Worm (Caenorhabditis elegans) whole organism, late embryonic: Measurements from ENCODE around the gene tag-153.

Source experiments
- C08G9.2 ChIP-seq: sonication (generic microtip); optimal IDR thresholded peaks from 2 replicates; lab custom pipeline; 2016; ENCODE audit warnings: mild to moderate bottlenecking, missing genetic modification characterization, moderate library complexity, missing compliant biosample characterization
- C38D4.7 ChIP-seq: fragments of 200-800 bp; sonication (Bioruptor generic); optimal IDR thresholded peaks from 2 replicates; lab custom pipeline; 2018; ENCODE audit warnings: mild to moderate bottlenecking, missing genetic modification characterization, moderate library complexity, missing compliant biosample characterization
- F13H6.1 ChIP-seq: sonication (generic microtip); optimal IDR thresholded peaks from 2 replicates; lab custom pipeline; 2016; ENCODE audit warnings: missing genetic modification characterization, missing compliant biosample characterization
- ama-1 ChIP-seq: fragments of 150-350 bp; optimal IDR thresholded peaks from 2 replicates; lab custom pipeline; 2014
- ceh-14 ChIP-seq: sonication (generic microtip); optimal IDR thresholded peaks from 2 replicates; lab custom pipeline; 2016; ENCODE audit warnings: missing genotype, missing genetic modification characterization, missing compliant biosample characterization
- ceh-18 ChIP-seq: sonication (generic microtip); optimal IDR thresholded peaks from 2 replicates; lab custom pipeline; 2016; ENCODE audit warnings: missing genetic modification characterization, missing compliant biosample characterization
- ceh-19 ChIP-seq: fragments of 200-800 bp; sonication (Bioruptor generic); optimal IDR thresholded peaks from 2 replicates; lab custom pipeline; 2018; ENCODE audit warnings: mild to moderate bottlenecking, missing genetic modification characterization, missing compliant biosample characterization
- ceh-2 ChIP-seq: sonication (generic microtip); optimal IDR thresholded peaks from 2 replicates; lab custom pipeline; 2016; ENCODE audit warnings: missing genotype, missing genetic modification characterization, missing compliant biosample characterization
- ceh-22 ChIP-seq: sonication (generic microtip); optimal IDR thresholded peaks from 2 replicates; lab custom pipeline; 2017; ENCODE audit warnings: missing biosample characterization, missing genetic modification characterization
- ceh-24 ChIP-seq: sonication (generic microtip); optimal IDR thresholded peaks from 2 replicates; lab custom pipeline; 2016; ENCODE audit warnings: mild to moderate bottlenecking, missing genetic modification characterization, missing compliant biosample characterization
- ceh-31 ChIP-seq: sonication (generic microtip); optimal IDR thresholded peaks from 2 replicates; lab custom pipeline; 2016; ENCODE audit warnings: missing genetic modification characterization, missing compliant biosample characterization
- ceh-34 ChIP-seq: sonication (generic microtip); optimal IDR thresholded peaks from 2 replicates; lab custom pipeline; 2016; ENCODE audit warnings: mild to moderate bottlenecking, missing genetic modification characterization, missing compliant biosample characterization
- ceh-6 ChIP-seq: fragments of 200-800 bp; sonication (Bioruptor generic); optimal IDR thresholded peaks from 2 replicates; lab custom pipeline; 2018; ENCODE audit warnings: mild to moderate bottlenecking, missing genetic modification characterization, missing compliant biosample characterization
- che-1 ChIP-seq: sonication (generic microtip); optimal IDR thresholded peaks from 2 replicates; lab custom pipeline; 2016; ENCODE audit warnings: mild to moderate bottlenecking, missing genetic modification characterization, missing compliant biosample characterization
- fax-1 ChIP-seq: sonication (generic microtip); optimal IDR thresholded peaks from 2 replicates; lab custom pipeline; 2016; ENCODE audit warnings: missing genotype, missing genetic modification characterization, missing compliant biosample characterization
- fkh-10 ChIP-seq: fragments of 150-350 bp; optimal IDR thresholded peaks from 2 replicates; lab custom pipeline; 2014; ENCODE audit warnings: missing biosample characterization, missing genetic modification reagents, missing genetic modification characterization
- gmeb-2 ChIP-seq: sonication (generic microtip); optimal IDR thresholded peaks from 2 replicates; lab custom pipeline; 2016; ENCODE audit warnings: missing genetic modification characterization, inconsistent platforms, missing compliant biosample characterization
- hlh-15 ChIP-seq: sonication (generic microtip); optimal IDR thresholded peaks from 2 replicates; lab custom pipeline; 2016; ENCODE audit warnings: missing genetic modification characterization, missing compliant biosample characterization
- hlh-30 ChIP-seq: sonication (generic microtip); optimal IDR thresholded peaks from 2 replicates; lab custom pipeline; 2017; ENCODE audit warnings: antibody characterized with exemption, missing genetic modification characterization, missing compliant biosample characterization; ENCODE audit not compliant: insufficient read depth
- lin-11 ChIP-seq: fragments of 200-800 bp; sonication (Bioruptor generic); optimal IDR thresholded peaks from 2 replicates; lab custom pipeline; 2018; ENCODE audit warnings: mild to moderate bottlenecking, missing genetic modification characterization, missing compliant biosample characterization
- madf-2 ChIP-seq: sonication (generic microtip); optimal IDR thresholded peaks from 2 replicates; lab custom pipeline; 2017; ENCODE audit warnings: missing genetic modification characterization, missing compliant biosample characterization
- mec-3 ChIP-seq: sonication (generic microtip); optimal IDR thresholded peaks from 2 replicates; lab custom pipeline; 2016; ENCODE audit warnings: borderline replicate concordance, missing genetic modification characterization, missing compliant biosample characterization
- nfya-1 ChIP-seq: sonication (generic microtip); optimal IDR thresholded peaks from 2 replicates; lab custom pipeline; 2017; ENCODE audit warnings: missing genetic modification characterization, mild to moderate bottlenecking, missing compliant biosample characterization, antibody characterized with exemption, moderate library complexity
- nhr-232 ChIP-seq: sonication (generic microtip); optimal IDR thresholded peaks from 2 replicates; lab custom pipeline; 2016; ENCODE audit warnings: missing genetic modification characterization, missing compliant biosample characterization
- pat-9 ChIP-seq: fragments of 200-800 bp; sonication (Bioruptor generic); optimal IDR thresholded peaks from 2 replicates; lab custom pipeline; 2018; ENCODE audit warnings: mild to moderate bottlenecking, missing genetic modification characterization, moderate library complexity, missing compliant biosample characterization
- pqm-1 ChIP-seq: sonication (generic microtip); optimal IDR thresholded peaks from 2 replicates; lab custom pipeline; 2016; ENCODE audit warnings: missing genetic modification characterization, missing compliant biosample characterization
- pros-1 ChIP-seq: fragments of 150-350 bp; optimal IDR thresholded peaks from 2 replicates; lab custom pipeline; 2014; ENCODE audit warnings: missing biosample characterization, missing genetic modification reagents, missing genetic modification characterization
- ref-2 ChIP-seq: sonication (generic microtip); optimal IDR thresholded peaks from 2 replicates; lab custom pipeline; 2016; ENCODE audit warnings: missing genetic modification characterization, missing compliant biosample characterization
- sdc-2 ChIP-seq: sonication (generic microtip); optimal IDR thresholded peaks from 2 replicates; lab custom pipeline; 2016; ENCODE audit warnings: missing genotype, missing genetic modification characterization, missing compliant biosample characterization
- sox-4 ChIP-seq: sonication (generic microtip); optimal IDR thresholded peaks from 2 replicates; lab custom pipeline; 2017; ENCODE audit warnings: mild to moderate bottlenecking, missing genetic modification characterization, inconsistent platforms, missing compliant biosample characterization
- tbx-2 ChIP-seq: sonication (generic microtip); optimal IDR thresholded peaks from 2 replicates; lab custom pipeline; 2016; ENCODE audit warnings: missing genetic modification characterization, missing compliant biosample characterization
- unc-3 ChIP-seq, 2 experiments: fragments of 200-800 bp in 1 of 2; sonication (Bioruptor generic) in 1 of 2; sonication (generic microtip) in 1 of 2; conservative IDR thresholded peaks in 1 of 2; optimal IDR thresholded peaks in 1 of 2; 2 replicates each; pipeline versions ENCODE4 v1.3.6 to Lab custom; 2016 to 2022; ENCODE audit warnings: missing compliant biosample characterization in 2 of 2, missing genetic modification characterization in 2 of 2, missing genetic modification reagents in 1 of 2
- unc-42 ChIP-seq: sonication (generic microtip); optimal IDR thresholded peaks from 2 replicates; lab custom pipeline; 2016; ENCODE audit warnings: missing genotype, missing genetic modification characterization, missing compliant biosample characterization
- unc-55 ChIP-seq: sonication (generic microtip); optimal IDR thresholded peaks from 2 replicates; lab custom pipeline; 2017; ENCODE audit warnings: missing biosample characterization, missing genetic modification reagents, missing genetic modification characterization
- zip-5 ChIP-seq: sonication (generic microtip); optimal IDR thresholded peaks from 2 replicates; lab custom pipeline; 2016; ENCODE audit warnings: missing genetic modification characterization, missing compliant biosample characterization
- ztf-16 ChIP-seq: sonication (generic microtip); optimal IDR thresholded peaks from 2 replicates; lab custom pipeline; 2017; ENCODE audit warnings: missing genetic modification characterization, missing compliant biosample characterization

The tag-153 gene

DNA sequence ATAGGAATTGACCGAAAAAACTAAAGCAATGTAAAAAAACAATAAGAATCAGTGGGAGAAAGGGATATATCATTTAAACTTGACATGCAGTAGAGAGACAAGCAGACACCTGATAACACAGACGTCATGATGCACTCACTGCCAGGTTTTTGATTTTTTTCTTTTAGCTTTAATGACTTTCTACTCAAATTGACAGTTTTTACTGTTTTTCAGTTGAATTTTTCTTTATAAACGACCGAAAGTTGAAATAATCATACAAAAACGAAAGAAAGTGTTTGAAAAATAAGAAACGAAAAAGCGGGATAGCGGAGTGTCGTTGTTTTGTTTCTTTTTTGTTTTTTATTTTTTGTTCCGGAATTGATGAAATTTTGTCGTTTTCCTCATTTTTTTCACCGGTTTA is 11.3 kb downstream of the tag-153 start, which contains the start of gene ucp-4:
ucp-4 (plus strand) TSS at position 83 of the 400 bp plus-strand sequence.
- TF ChIP-seq nfya-1 (tag; lab: Kevin White, UChicago), result no peak
- no peak for TF ChIP-seq C08G9.2 (tag; lab: Kevin White, UChicago)
- TF ChIP-seq madf-2 (tag; lab: Kevin White, UChicago), result no peak
- TF ChIP-seq pqm-1 (tag; lab: Kevin White, UChicago), result no peak
- TF ChIP-seq sdc-2 (tag; lab: Kevin White, UChicago), result no peak
- TF ChIP-seq lin-11, result no peak
- no peak for TF ChIP-seq pros-1
- TF ChIP-seq unc-3 (GFP tag; conservative IDR thresholded peaks at IDR 0.05; lab: Robert Waterston, UW), result no peak
- no peak for TF ChIP-seq unc-3 (tag; optimal IDR thresholded peaks at IDR 0.05; lab: Kevin White, UChicago)
- TF ChIP-seq ceh-14 (tag; lab: Kevin White, UChicago), result no peak
- no peak for TF ChIP-seq nhr-232 (tag; lab: Kevin White, UChicago)

DNA sequence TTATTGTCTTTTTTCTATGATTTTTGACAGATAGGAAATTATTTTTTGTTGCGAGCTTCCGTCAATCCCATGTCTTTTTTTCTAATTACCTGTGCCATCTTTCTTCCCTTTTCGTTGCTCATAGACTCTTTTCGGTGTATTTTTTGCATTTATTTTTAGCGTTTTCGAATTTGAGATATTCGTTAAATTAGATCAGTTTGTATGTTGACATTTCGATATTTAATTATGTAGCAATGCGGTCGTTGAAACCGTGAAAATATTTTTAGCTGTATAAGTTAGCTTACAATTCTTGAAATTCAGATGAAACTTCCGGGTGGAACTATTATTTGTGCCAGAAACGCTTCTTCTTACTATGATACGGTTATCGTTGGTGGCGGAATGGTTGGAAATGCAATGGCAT is 13.6 kb downstream of the tag-153 start, which contains the start of gene coq-6:
coq-6 (plus strand) TSS at position 301 of the 400 bp plus-strand sequence.
- TF ChIP-seq F13H6.1 (tag; lab: Kevin White, UChicago), result no peak
- no peak for TF ChIP-seq ceh-31 (tag; lab: Kevin White, UChicago)
- TF ChIP-seq pqm-1 (tag; lab: Kevin White, UChicago), result no peak
- TF ChIP-seq ceh-19, result no peak
- no peak for TF ChIP-seq mec-3 (tag; lab: Kevin White, UChicago)
- no peak for TF ChIP-seq ceh-2 (tag; lab: Kevin White, UChicago)
- no peak for TF ChIP-seq gmeb-2 (tag; lab: Kevin White, UChicago)
- no peak for TF ChIP-seq ztf-16 (tag; lab: Kevin White, UChicago)
- TF ChIP-seq zip-5, result no peak
- no peak for TF ChIP-seq ceh-24
- no peak for TF ChIP-seq ceh-18 (tag; lab: Kevin White, UChicago)
- no peak for TF ChIP-seq unc-3 (GFP tag; conservative IDR thresholded peaks at IDR 0.05; lab: Robert Waterston, UW)
- no peak for TF ChIP-seq unc-3 (tag; optimal IDR thresholded peaks at IDR 0.05; lab: Kevin White, UChicago)
- TF ChIP-seq sdc-2 (tag; lab: Kevin White, UChicago), result no peak
- TF ChIP-seq unc-42 (tag; lab: Kevin White, UChicago), result no peak
- TF ChIP-seq nhr-232 (tag; lab: Kevin White, UChicago), result no peak
- no peak for TF ChIP-seq lin-11
- no peak for TF ChIP-seq ceh-14 (tag; lab: Kevin White, UChicago)
- no peak for TF ChIP-seq ceh-22 (tag; lab: Kevin White, UChicago)
- TF ChIP-seq ceh-6 (GFP tag; lab: Kevin White, UChicago), result no peak

DNA sequence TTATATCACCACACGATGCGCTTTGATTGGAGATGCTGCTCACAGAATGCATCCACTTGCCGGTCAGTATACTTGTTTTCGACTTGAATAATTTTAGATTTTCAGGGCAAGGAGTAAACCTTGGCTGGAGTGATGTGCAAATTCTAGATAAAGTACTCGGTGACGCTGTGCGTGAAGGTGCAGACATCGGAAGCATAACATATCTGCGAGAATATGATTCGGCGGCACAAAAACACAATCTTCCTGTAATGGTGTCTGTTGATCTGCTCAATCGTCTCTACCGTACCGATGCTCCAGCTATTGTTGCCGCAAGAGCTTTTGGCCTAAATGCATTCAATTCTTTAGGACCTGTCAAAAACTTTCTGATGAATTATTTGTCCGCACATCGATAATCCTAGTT is 15.6 kb downstream of the tag-153 start:
- no peak for TF ChIP-seq che-1 (tag; lab: Kevin White, UChicago)
- no peak for TF ChIP-seq sox-4 (tag; lab: Kevin White, UChicago)
- peak; percentile 83 for TF ChIP-seq ama-1 (lab: Kevin White, UChicago)

DNA sequence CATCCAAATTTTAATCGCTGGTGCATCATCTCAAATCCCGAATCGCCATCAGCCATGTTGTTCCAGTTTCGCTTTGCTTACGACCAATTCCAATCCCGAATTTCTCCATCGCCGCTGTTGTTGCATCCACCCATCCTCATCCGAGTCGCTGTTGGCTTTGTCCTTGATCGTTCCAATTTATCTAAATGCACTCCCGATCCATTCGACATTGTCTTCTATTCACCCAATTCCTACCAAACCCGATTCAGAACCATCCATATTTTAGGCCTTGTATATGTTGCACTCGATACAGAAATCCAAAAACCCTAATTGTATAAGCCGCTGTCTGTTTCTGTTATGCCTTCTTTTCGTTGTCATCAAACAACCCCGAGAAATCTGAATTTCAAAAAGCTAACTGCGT is 17.4 kb downstream of the tag-153 start:
- TF ChIP-seq fax-1 (no peak), pat-9 (no peak), ceh-14 (tag; lab: Kevin White, UChicago) (no peak), unc-3 (GFP tag; conservative IDR thresholded peaks at IDR 0.05; lab: Robert Waterston, UW) (0 out of 2 replicates have a peak, but pooled peaks have one; percentile 28), unc-3 (tag; optimal IDR thresholded peaks at IDR 0.05; lab: Kevin White, UChicago) (no peak), ref-2 (tag; lab: Kevin White, UChicago) (no peak), mec-3 (tag; lab: Kevin White, UChicago) (no peak), ama-1 (lab: Kevin White, UChicago) (peak; percentile 32), hlh-15 (tag; lab: Kevin White, UChicago) (no peak)

DNA sequence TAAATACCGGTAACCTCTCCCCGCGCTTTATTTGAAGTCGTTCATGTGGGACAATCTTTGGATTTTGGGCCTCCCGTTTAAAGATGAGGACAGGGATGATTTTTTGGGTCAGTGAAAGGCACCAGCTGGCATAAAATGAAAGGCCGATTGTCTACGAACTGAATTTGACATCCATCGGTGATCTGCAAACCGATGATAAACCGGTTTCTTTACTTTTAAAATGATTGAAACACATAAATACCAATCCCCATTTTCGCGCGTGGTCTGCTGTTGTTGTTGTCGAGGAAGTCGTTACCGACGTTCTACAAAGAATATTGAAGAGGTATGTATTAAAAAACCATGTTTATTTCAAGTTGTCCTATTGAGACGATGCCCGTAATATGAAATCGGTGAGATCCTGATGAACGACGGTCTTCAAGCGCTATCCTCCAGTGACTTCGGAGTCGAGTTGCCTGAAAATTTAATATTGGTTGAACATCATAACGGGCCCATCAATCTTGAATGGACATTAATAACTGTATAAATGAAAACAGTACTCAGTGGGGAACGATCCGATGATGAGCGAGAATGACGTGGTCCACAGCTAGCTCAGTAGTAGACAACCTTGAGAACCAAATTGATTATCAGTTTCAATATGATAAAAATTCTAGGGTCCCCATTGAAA is 20.2 kb downstream of the tag-153 start:
- TF ChIP-seq ceh-24 (no peak), ceh-34 (tag; lab: Kevin White, UChicago) (no peak), C38D4.7 (no peak), ceh-31 (tag; lab: Kevin White, UChicago) (no peak), tbx-2 (tag; lab: Kevin White, UChicago) (no peak), hlh-30 (no peak), unc-55 (GFP tag; lab: Kevin White, UChicago) (no peak), fkh-10 (GFP tag; lab: Kevin White, UChicago) (no peak)
- TF ChIP-seq, all 69 proteins: peak for 0
